Fruit fly (Drosophila melanogaster): ENCODE data around the gene Xe7.

DNA sequence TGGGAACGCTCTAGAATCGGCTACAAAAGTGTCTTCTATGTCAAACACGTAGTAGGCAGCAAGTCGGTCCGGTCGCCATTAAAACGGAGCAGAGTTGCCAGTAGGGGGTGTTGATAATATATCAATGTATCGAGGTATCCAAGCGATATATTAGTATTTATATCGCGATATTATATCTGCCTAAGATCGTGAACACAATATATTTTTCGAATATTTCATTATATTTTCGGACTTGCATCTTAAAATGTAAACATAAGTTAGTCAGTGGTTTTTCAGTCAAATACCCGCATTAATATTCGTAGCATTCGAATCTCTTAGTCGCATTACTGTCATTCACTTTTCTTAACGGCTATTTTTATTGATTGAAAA, 9.3 kb downstream of the Xe7 start, which contains the start of gene CG2182:
- no peak for TF ChIP-seq psq (optimal IDR thresholded peaks at IDR 0.05)
- no peak for TF ChIP-seq h (optimal IDR thresholded peaks at IDR 0.05)

Data from Kc167 (cell line).